Worm (Caenorhabditis elegans) whole organism, late embryonic: ENCODE data around the gene amt-1.

Experiments
- C08G9.2 ChIP-seq: sonication (generic microtip); optimal IDR thresholded peaks from 2 replicates; lab custom pipeline; 2016; ENCODE audit warnings: mild to moderate bottlenecking, missing genetic modification characterization, moderate library complexity, missing compliant biosample characterization
- C38D4.7 ChIP-seq: fragments of 200-800 bp; sonication (Bioruptor generic); optimal IDR thresholded peaks from 2 replicates; lab custom pipeline; 2018; ENCODE audit warnings: mild to moderate bottlenecking, missing genetic modification characterization, moderate library complexity, missing compliant biosample characterization
- F13H6.1 ChIP-seq: sonication (generic microtip); optimal IDR thresholded peaks from 2 replicates; lab custom pipeline; 2016; ENCODE audit warnings: missing genetic modification characterization, missing compliant biosample characterization
- K02D7.2 ChIP-seq: sonication (generic microtip); optimal IDR thresholded peaks from 2 replicates; lab custom pipeline; 2017; ENCODE audit warnings: mild to moderate bottlenecking, missing genetic modification characterization, missing compliant biosample characterization
- K09A11.1 ChIP-seq: sonication (generic microtip); optimal IDR thresholded peaks from 2 replicates; lab custom pipeline; 2017; ENCODE audit warnings: antibody characterized with exemption, mild to moderate bottlenecking, missing genetic modification characterization, missing compliant biosample characterization; ENCODE audit not compliant: insufficient read depth
- T23F11.4 ChIP-seq: fragments of 200-800 bp; sonication (Bioruptor generic); optimal IDR thresholded peaks from 2 replicates; lab custom pipeline; 2018; ENCODE audit warnings: mild to moderate bottlenecking, missing genetic modification characterization, missing compliant biosample characterization
- ahr-1 ChIP-seq: sonication (generic microtip); optimal IDR thresholded peaks from 2 replicates; lab custom pipeline; 2016; ENCODE audit warnings: missing genetic modification characterization, missing compliant biosample characterization
- ceh-14 ChIP-seq: sonication (generic microtip); optimal IDR thresholded peaks from 2 replicates; lab custom pipeline; 2016; ENCODE audit warnings: missing genotype, missing genetic modification characterization, missing compliant biosample characterization
- ceh-18 ChIP-seq: sonication (generic microtip); optimal IDR thresholded peaks from 2 replicates; lab custom pipeline; 2016; ENCODE audit warnings: missing genetic modification characterization, missing compliant biosample characterization
- ceh-19 ChIP-seq: fragments of 200-800 bp; sonication (Bioruptor generic); optimal IDR thresholded peaks from 2 replicates; lab custom pipeline; 2018; ENCODE audit warnings: mild to moderate bottlenecking, missing genetic modification characterization, missing compliant biosample characterization
- ceh-2 ChIP-seq: sonication (generic microtip); optimal IDR thresholded peaks from 2 replicates; lab custom pipeline; 2016; ENCODE audit warnings: missing genotype, missing genetic modification characterization, missing compliant biosample characterization
- ceh-22 ChIP-seq: sonication (generic microtip); optimal IDR thresholded peaks from 2 replicates; lab custom pipeline; 2017; ENCODE audit warnings: missing biosample characterization, missing genetic modification characterization
- ceh-24 ChIP-seq: sonication (generic microtip); optimal IDR thresholded peaks from 2 replicates; lab custom pipeline; 2016; ENCODE audit warnings: mild to moderate bottlenecking, missing genetic modification characterization, missing compliant biosample characterization
- ceh-30 ChIP-seq: fragments of 150-350 bp; optimal IDR thresholded peaks from 2 replicates; lab custom pipeline; 2014; ENCODE audit warnings: missing biosample characterization, missing genetic modification characterization
- ceh-34 ChIP-seq: sonication (generic microtip); optimal IDR thresholded peaks from 2 replicates; lab custom pipeline; 2016; ENCODE audit warnings: mild to moderate bottlenecking, missing genetic modification characterization, missing compliant biosample characterization
- ceh-9 ChIP-seq: sonication (generic microtip); optimal IDR thresholded peaks from 2 replicates; lab custom pipeline; 2016; ENCODE audit warnings: mild to moderate bottlenecking, missing genetic modification characterization, inconsistent platforms, missing compliant biosample characterization
- che-1 ChIP-seq: sonication (generic microtip); optimal IDR thresholded peaks from 2 replicates; lab custom pipeline; 2016; ENCODE audit warnings: mild to moderate bottlenecking, missing genetic modification characterization, missing compliant biosample characterization
- dve-1 ChIP-seq: sonication (generic microtip); optimal IDR thresholded peaks from 2 replicates; lab custom pipeline; 2017; ENCODE audit warnings: antibody characterized with exemption, mild to moderate bottlenecking, missing genetic modification characterization, missing compliant biosample characterization
- elt-2 ChIP-seq: sonication (generic microtip); optimal IDR thresholded peaks from 2 replicates; lab custom pipeline; 2016; ENCODE audit warnings: missing genetic modification reagents, missing genetic modification characterization, missing compliant biosample characterization
- elt-4 ChIP-seq: sonication (generic microtip); optimal IDR thresholded peaks from 2 replicates; lab custom pipeline; 2016; ENCODE audit warnings: missing genetic modification characterization, missing compliant biosample characterization
- fax-1 ChIP-seq: sonication (generic microtip); optimal IDR thresholded peaks from 2 replicates; lab custom pipeline; 2016; ENCODE audit warnings: missing genotype, missing genetic modification characterization, missing compliant biosample characterization
- fkh-6 ChIP-seq: sonication (generic microtip); optimal IDR thresholded peaks from 2 replicates; lab custom pipeline; 2016; ENCODE audit warnings: missing genetic modification characterization, missing compliant biosample characterization
- gmeb-2 ChIP-seq: sonication (generic microtip); optimal IDR thresholded peaks from 2 replicates; lab custom pipeline; 2016; ENCODE audit warnings: missing genetic modification characterization, inconsistent platforms, missing compliant biosample characterization
- hlh-30 ChIP-seq: sonication (generic microtip); optimal IDR thresholded peaks from 2 replicates; lab custom pipeline; 2017; ENCODE audit warnings: antibody characterized with exemption, missing genetic modification characterization, missing compliant biosample characterization; ENCODE audit not compliant: insufficient read depth
- hlh-8 ChIP-seq: sonication (generic microtip); optimal IDR thresholded peaks from 2 replicates; lab custom pipeline; 2016; ENCODE audit warnings: missing genotype, missing genetic modification characterization, missing compliant biosample characterization
- madf-2 ChIP-seq: sonication (generic microtip); optimal IDR thresholded peaks from 2 replicates; lab custom pipeline; 2017; ENCODE audit warnings: missing genetic modification characterization, missing compliant biosample characterization
- mec-3 ChIP-seq: sonication (generic microtip); optimal IDR thresholded peaks from 2 replicates; lab custom pipeline; 2016; ENCODE audit warnings: borderline replicate concordance, missing genetic modification characterization, missing compliant biosample characterization
- nfya-1 ChIP-seq: sonication (generic microtip); optimal IDR thresholded peaks from 2 replicates; lab custom pipeline; 2017; ENCODE audit warnings: missing genetic modification characterization, mild to moderate bottlenecking, missing compliant biosample characterization, antibody characterized with exemption, moderate library complexity
- nhr-11 ChIP-seq: fragments of 150-350 bp; optimal IDR thresholded peaks from 2 replicates; lab custom pipeline; 2014; ENCODE audit warnings: missing biosample characterization, missing genetic modification characterization
- npax-4 ChIP-seq: sonication (generic microtip); optimal IDR thresholded peaks from 2 replicates; lab custom pipeline; 2016; ENCODE audit warnings: missing genetic modification characterization, missing compliant biosample characterization
- odd-2 ChIP-seq: sonication (generic microtip); optimal IDR thresholded peaks from 2 replicates; lab custom pipeline; 2017; ENCODE audit warnings: antibody characterized with exemption, mild to moderate bottlenecking, missing genetic modification characterization, missing compliant biosample characterization
- pat-9 ChIP-seq: fragments of 200-800 bp; sonication (Bioruptor generic); optimal IDR thresholded peaks from 2 replicates; lab custom pipeline; 2018; ENCODE audit warnings: mild to moderate bottlenecking, missing genetic modification characterization, moderate library complexity, missing compliant biosample characterization
- pax-1 ChIP-seq: fragments of 150-350 bp; optimal IDR thresholded peaks from 2 replicates; lab custom pipeline; 2014; ENCODE audit warnings: missing biosample characterization, missing genetic modification characterization
- pha-4 ChIP-seq: fragments of 150-350 bp; optimal IDR thresholded peaks from 2 replicates; lab custom pipeline; 2018; ENCODE audit warnings: missing biosample characterization, missing genetic modification reagents, missing genetic modification characterization
- pqm-1 ChIP-seq: sonication (generic microtip); optimal IDR thresholded peaks from 2 replicates; lab custom pipeline; 2016; ENCODE audit warnings: missing genetic modification characterization, missing compliant biosample characterization
- rnt-1 ChIP-seq: sonication (generic microtip); optimal IDR thresholded peaks from 2 replicates; lab custom pipeline; 2016; ENCODE audit warnings: missing genetic modification characterization, missing compliant biosample characterization
- sdc-2 ChIP-seq: sonication (generic microtip); optimal IDR thresholded peaks from 2 replicates; lab custom pipeline; 2016; ENCODE audit warnings: missing genotype, missing genetic modification characterization, missing compliant biosample characterization
- sox-2 ChIP-seq: fragments of 200-800 bp; sonication (Bioruptor generic); IDR thresholded peaks from 2 replicates; pipeline ENCODE4 v1.3.6; 2022; ENCODE audit warnings: missing genetic modification reagents, missing genetic modification characterization, missing compliant biosample characterization
- sox-4 ChIP-seq: sonication (generic microtip); optimal IDR thresholded peaks from 2 replicates; lab custom pipeline; 2017; ENCODE audit warnings: mild to moderate bottlenecking, missing genetic modification characterization, inconsistent platforms, missing compliant biosample characterization
- syd-9 ChIP-seq: sonication (generic microtip); optimal IDR thresholded peaks from 2 replicates; lab custom pipeline; 2016; ENCODE audit warnings: mild to moderate bottlenecking, missing genetic modification characterization, moderate library complexity, missing compliant biosample characterization
- tbx-2 ChIP-seq: sonication (generic microtip); optimal IDR thresholded peaks from 2 replicates; lab custom pipeline; 2016; ENCODE audit warnings: missing genetic modification characterization, missing compliant biosample characterization
- tbx-7 ChIP-seq: sonication (generic microtip); optimal IDR thresholded peaks from 2 replicates; lab custom pipeline; 2016; ENCODE audit warnings: missing genotype, missing genetic modification characterization, missing compliant biosample characterization
- unc-42 ChIP-seq: sonication (generic microtip); optimal IDR thresholded peaks from 2 replicates; lab custom pipeline; 2016; ENCODE audit warnings: missing genotype, missing genetic modification characterization, missing compliant biosample characterization
- unc-86 ChIP-seq: sonication (generic microtip); optimal IDR thresholded peaks from 2 replicates; lab custom pipeline; 2016; ENCODE audit warnings: missing genetic modification characterization, missing compliant biosample characterization
- ztf-16 ChIP-seq: sonication (generic microtip); optimal IDR thresholded peaks from 2 replicates; lab custom pipeline; 2017; ENCODE audit warnings: missing genetic modification characterization, missing compliant biosample characterization

Gene amt-1

ce11 chrX:4606389-4606880 lies 35.2 kb downstream of the amt-1 start (continued):
- TF ChIP-seq ceh-18 = peak; percentile 86
- TF ChIP-seq pat-9 = peak; percentile 86
- peak; percentile 85 for TF ChIP-seq ceh-19
- peak; percentile 36 for TF ChIP-seq K02D7.2 (tag; lab: Kevin White, UChicago)
- TF ChIP-seq ceh-24 (tag; lab: Kevin White, UChicago) = peak; percentile 37
- TF ChIP-seq T23F11.4 (GFP tag; lab: Kevin White, UChicago) = peak; percentile 87

ce11 chrX:4607300-4607699 lies 36.1 kb downstream of the amt-1 start:
- no peak for TF ChIP-seq ceh-30 (tag; lab: Kevin White, UChicago)

- TF ChIP-seq sdc-2 (no peak), rnt-1 (tag; lab: Kevin White, UChicago) (no peak), ahr-1 (tag; lab: Kevin White, UChicago) (no peak), C38D4.7 (GFP tag; lab: Kevin White, UChicago) (no peak), pax-1 (tag; lab: Kevin White, UChicago) (no peak), gmeb-2 (tag; lab: Kevin White, UChicago) (no peak), pqm-1 (tag; lab: Kevin White, UChicago) (no peak), ceh-9 (no peak), pha-4 (tag; lab: Kevin White, UChicago) (no peak), odd-2 (tag; lab: Kevin White, UChicago) (no peak), fax-1 (tag; lab: Kevin White, UChicago) (no peak), ceh-2 (tag; lab: Kevin White, UChicago) (no peak), elt-4 (no peak), elt-2 (tag; lab: Kevin White, UChicago) (no peak), fkh-6 (tag; lab: Kevin White, UChicago) (no peak), C08G9.2 (tag; lab: Kevin White, UChicago) (no peak)
Measured at ce11 chrX:4609635-4610034, 38.4 kb downstream of the amt-1 start.

ce11 chrX:4615034-4615433 lies 43.8 kb downstream of the amt-1 start:
- TF ChIP-seq gmeb-2 (tag; lab: Kevin White, UChicago) = no peak
- no peak for TF ChIP-seq T23F11.4 (GFP tag; lab: Kevin White, UChicago)
- no peak for TF ChIP-seq tbx-7
- no peak for TF ChIP-seq nfya-1
- no peak for TF ChIP-seq ceh-14 (tag; lab: Kevin White, UChicago)

ce11 chrX:4616832-4617231 lies 45.6 kb downstream of the amt-1 start:
- TF ChIP-seq sox-2 (GFP tag; lab: Robert Waterston, UW) (no peak), F13H6.1 (tag; lab: Kevin White, UChicago) (no peak), ceh-2 (tag; lab: Kevin White, UChicago) (no peak), pat-9 (no peak), sox-4 (tag; lab: Kevin White, UChicago) (peak; percentile 2), ceh-24 (tag; lab: Kevin White, UChicago) (no peak), ceh-22 (tag; lab: Kevin White, UChicago) (no peak), nhr-11 (tag; lab: Kevin White, UChicago) (no peak), mec-3 (tag; lab: Kevin White, UChicago) (no peak), ceh-30 (tag; lab: Kevin White, UChicago) (no peak), npax-4 (tag; lab: Kevin White, UChicago) (no peak), ceh-19 (peak; percentile 47), fax-1 (tag; lab: Kevin White, UChicago) (peak; percentile 18), pax-1 (tag; lab: Kevin White, UChicago) (no peak), nfya-1 (no peak), ceh-34 (tag; lab: Kevin White, UChicago) (peak; percentile 81), dve-1 (tag; lab: Kevin White, UChicago) (no peak), unc-86 (tag; lab: Kevin White, UChicago) (no peak), madf-2 (no peak), che-1 (tag; lab: Kevin White, UChicago) (peak; percentile 32), unc-42 (tag; lab: Kevin White, UChicago) (peak; percentile 53), hlh-30 (tag; lab: Kevin White, UChicago) (peak; percentile 3), hlh-8 (no peak), tbx-2 (tag; lab: Kevin White, UChicago) (peak; percentile 89), ztf-16 (no peak), K09A11.1 (no peak), syd-9 (tag; lab: Kevin White, UChicago) (no peak), T23F11.4 (GFP tag; lab: Kevin White, UChicago) (peak; percentile 41)
